Fruit fly (Drosophila melanogaster) whole organism, wandering third instar larva: ENCODE results near the gene Bro.
A peak's percentile ranks its signal among the peaks of the same experiment; 100 is the strongest.

Experiments
- Abd-B ChIP-seq: fragments of >200 bp; optimal IDR thresholded peaks from 2 replicates; lab custom pipeline; 2017; ENCODE audit warnings: missing biosample characterization, missing genetic modification characterization
- CG32264 ChIP-seq: fragments of 200-800 bp; sonication (Bioruptor generic); optimal IDR thresholded peaks from 2 replicates; lab custom pipeline; 2016; ENCODE audit warnings: missing biosample characterization, missing genetic modification characterization
- CG9705 ChIP-seq: fragments of 200-800 bp; sonication (Bioruptor generic); optimal IDR thresholded peaks from 2 replicates; lab custom pipeline; 2018; ENCODE audit warnings: missing biosample characterization, mild to moderate bottlenecking, missing genetic modification characterization
- CrebA ChIP-seq: fragments of 200-800 bp; sonication (Bioruptor generic); optimal IDR thresholded peaks from 2 replicates; lab custom pipeline; 2016; ENCODE audit warnings: missing biosample characterization, mild to moderate bottlenecking, missing genetic modification characterization, borderline replicate concordance
- Dfd ChIP-seq: fragments of >200 bp; optimal IDR thresholded peaks from 2 replicates; lab custom pipeline; 2017; ENCODE audit warnings: missing biosample characterization, missing genetic modification characterization
- Dif ChIP-seq: fragments of 200-275, 200-300 bp; sonication (Bioruptor generic); optimal IDR thresholded peaks from 2 replicates; lab custom pipeline; 2018; ENCODE audit warnings: missing biosample characterization, missing genetic modification characterization; ENCODE audit not compliant: partially characterized antibody
- GATAd ChIP-seq: sonication (Bioruptor generic); optimal IDR thresholded peaks from 2 replicates; lab custom pipeline; 2016; ENCODE audit warnings: missing biosample characterization, missing genetic modification characterization
- HLH106 ChIP-seq: fragments of 200-800 bp; optimal IDR thresholded peaks from 3 replicates; lab custom pipeline; 2019; ENCODE audit warnings: missing biosample characterization, mild to moderate bottlenecking, missing genetic modification characterization, moderate library complexity
- Hnf4 ChIP-seq: fragments of 200-800 bp; sonication (Bioruptor generic); optimal IDR thresholded peaks from 2 replicates; lab custom pipeline; 2016; ENCODE audit warnings: missing biosample characterization, mild to moderate bottlenecking, missing genetic modification characterization
- Hr78 ChIP-seq: fragments of >200 bp; optimal IDR thresholded peaks from 2 replicates; lab custom pipeline; 2017; ENCODE audit warnings: missing biosample characterization, missing genetic modification characterization
- Hr83 ChIP-seq: fragments of 200-300 bp; sonication (Bioruptor generic); optimal IDR thresholded peaks from 2 replicates; lab custom pipeline; 2016; ENCODE audit warnings: missing biosample characterization, mild to moderate bottlenecking, missing genetic modification characterization, moderate library complexity; ENCODE audit not compliant: poor library complexity, severe bottlenecking
- Jra ChIP-seq: sonication (Bioruptor generic); optimal IDR thresholded peaks from 2 replicates; lab custom pipeline; 2016; ENCODE audit warnings: missing biosample characterization, missing genetic modification characterization
- Mio ChIP-seq: sonication (Bioruptor generic); optimal IDR thresholded peaks from 2 replicates; lab custom pipeline; 2016; ENCODE audit warnings: missing biosample characterization, missing genetic modification characterization
- Myc ChIP-seq: fragments of >200 bp; optimal IDR thresholded peaks from 2 replicates; lab custom pipeline; 2017
- N ChIP-seq: fragments of >200 bp; optimal IDR thresholded peaks from 2 replicates; lab custom pipeline; 2018; ENCODE audit warnings: missing biosample characterization, missing external identifiers, missing genetic modification characterization
- OdsH ChIP-seq: fragments of 200-800 bp; sonication (Bioruptor generic); optimal IDR thresholded peaks from 2 replicates; lab custom pipeline; 2016; ENCODE audit warnings: missing biosample characterization, mild to moderate bottlenecking, missing genetic modification characterization
- Rel ChIP-seq, 2 experiments: fragments of 200-800 bp; sonication (Bioruptor generic) in 1 of 2; optimal IDR thresholded peaks; 2 replicates in 1 of 2; 3 replicates in 1 of 2; lab custom pipeline; 2016 to 2019; ENCODE audit warnings: mild to moderate bottlenecking in 2 of 2, missing biosample characterization in 2 of 2, missing genetic modification characterization in 2 of 2, moderate library complexity in 1 of 2
- Sp1 ChIP-seq: fragments of 200-800 bp; sonication (Bioruptor generic); optimal IDR thresholded peaks from 3 replicates; lab custom pipeline; 2019; ENCODE audit warnings: missing biosample characterization, mild to moderate bottlenecking, missing genetic modification characterization, moderate library complexity
- Vsx2 ChIP-seq: fragments of 200-300, 225-300 bp; sonication (Bioruptor generic); optimal IDR thresholded peaks from 2 replicates; lab custom pipeline; 2018; ENCODE audit warnings: missing biosample characterization, missing genetic modification characterization; ENCODE audit not compliant: partially characterized antibody
- br ChIP-seq: fragments of 200-800 bp; sonication (Bioruptor generic); optimal IDR thresholded peaks from 2 replicates; lab custom pipeline; 2016; ENCODE audit warnings: missing biosample characterization, missing genetic modification characterization
- brk ChIP-seq: fragments of 200-800 bp; sonication (Bioruptor generic); optimal IDR thresholded peaks from 2 replicates; lab custom pipeline; 2016; ENCODE audit warnings: missing biosample characterization, mild to moderate bottlenecking, missing genetic modification characterization
- dl ChIP-seq, 2 experiments: fragments of 175-275, 200-275 bp in 1 of 2; fragments of 200-275 bp in 1 of 2; sonication (Bioruptor generic); optimal IDR thresholded peaks; lab custom pipeline; 2018; ENCODE audit warnings: mild to moderate bottlenecking in 2 of 2, missing biosample characterization in 2 of 2, missing genetic modification characterization in 2 of 2, moderate library complexity in 2 of 2; ENCODE audit not compliant: partially characterized antibody in 2 of 2, insufficient read depth in 1 of 2
- dmrt93B ChIP-seq: fragments of 200-800 bp; sonication (Bioruptor generic); optimal IDR thresholded peaks from 2 replicates; lab custom pipeline; 2018; ENCODE audit warnings: missing biosample characterization, mild to moderate bottlenecking, missing genetic modification characterization
- dsf ChIP-seq: sonication (Bioruptor generic); optimal IDR thresholded peaks from 2 replicates; lab custom pipeline; 2016; ENCODE audit warnings: missing biosample characterization, missing genetic modification characterization, borderline replicate concordance
- ey ChIP-seq: fragments of 200-800 bp; sonication (Bioruptor generic); optimal IDR thresholded peaks from 2 replicates; lab custom pipeline; 2016; ENCODE audit warnings: missing biosample characterization, missing genetic modification characterization
- foxo ChIP-seq, 2 experiments: fragments of 200-800 bp; sonication (Bioruptor generic); optimal IDR thresholded peaks; 2 replicates in 1 of 2; 3 replicates in 1 of 2; lab custom pipeline; 2016 to 2017; ENCODE audit warnings: missing biosample characterization in 2 of 2, missing genetic modification characterization in 2 of 2
- fru ChIP-seq: fragments of 200-800 bp; sonication (Bioruptor generic); optimal IDR thresholded peaks from 3 replicates; lab custom pipeline; 2016; ENCODE audit warnings: missing biosample characterization, mild to moderate bottlenecking, missing genetic modification characterization
- h ChIP-seq: fragments of 200-800 bp; sonication (Bioruptor generic); optimal IDR thresholded peaks from 3 replicates; lab custom pipeline; 2016; ENCODE audit warnings: missing biosample characterization, mild to moderate bottlenecking, missing genetic modification characterization
- jim ChIP-seq: fragments of 175-275, 200-325 bp; sonication (Bioruptor generic); optimal IDR thresholded peaks from 2 replicates; lab custom pipeline; 2016; ENCODE audit warnings: missing biosample characterization, mild to moderate bottlenecking, missing genetic modification characterization
- lola ChIP-seq: fragments of >200 bp; optimal IDR thresholded peaks from 2 replicates; lab custom pipeline; 2017; ENCODE audit warnings: missing biosample characterization, missing genetic modification characterization
- pan ChIP-seq: fragments of >200 bp; optimal IDR thresholded peaks from 2 replicates; lab custom pipeline; 2017
- psq ChIP-seq: fragments of 200-800 bp; sonication (Bioruptor generic); optimal IDR thresholded peaks from 3 replicates; lab custom pipeline; 2017; ENCODE audit warnings: missing biosample characterization, mild to moderate bottlenecking, missing genetic modification characterization, moderate library complexity
- rgr ChIP-seq: fragments of 200-800 bp; sonication (Bioruptor generic); optimal IDR thresholded peaks from 3 replicates; lab custom pipeline; 2016; ENCODE audit warnings: missing biosample characterization, mild to moderate bottlenecking, missing genetic modification characterization
- sage ChIP-seq: fragments of 200-800 bp; sonication (Bioruptor generic); optimal IDR thresholded peaks from 2 replicates; lab custom pipeline; 2016; ENCODE audit warnings: missing biosample characterization, mild to moderate bottlenecking, missing genetic modification characterization
- sv ChIP-seq: fragments of 200-800 bp; sonication (Bioruptor generic); optimal IDR thresholded peaks from 3 replicates; lab custom pipeline; 2016; ENCODE audit warnings: missing biosample characterization, missing genetic modification characterization
- tai ChIP-seq: sonication (Bioruptor generic); optimal IDR thresholded peaks from 2 replicates; lab custom pipeline; 2016; ENCODE audit warnings: missing biosample characterization, missing genetic modification characterization
- usp ChIP-seq: fragments of >200 bp; optimal IDR thresholded peaks from 2 replicates; lab custom pipeline; 2017; ENCODE audit warnings: missing biosample characterization, missing genetic modification characterization
- woc ChIP-seq: sonication (Bioruptor generic); optimal IDR thresholded peaks from 2 replicates; lab custom pipeline; 2016; ENCODE audit warnings: missing biosample characterization, mild to moderate bottlenecking, missing genetic modification characterization

The Bro gene

DNA sequence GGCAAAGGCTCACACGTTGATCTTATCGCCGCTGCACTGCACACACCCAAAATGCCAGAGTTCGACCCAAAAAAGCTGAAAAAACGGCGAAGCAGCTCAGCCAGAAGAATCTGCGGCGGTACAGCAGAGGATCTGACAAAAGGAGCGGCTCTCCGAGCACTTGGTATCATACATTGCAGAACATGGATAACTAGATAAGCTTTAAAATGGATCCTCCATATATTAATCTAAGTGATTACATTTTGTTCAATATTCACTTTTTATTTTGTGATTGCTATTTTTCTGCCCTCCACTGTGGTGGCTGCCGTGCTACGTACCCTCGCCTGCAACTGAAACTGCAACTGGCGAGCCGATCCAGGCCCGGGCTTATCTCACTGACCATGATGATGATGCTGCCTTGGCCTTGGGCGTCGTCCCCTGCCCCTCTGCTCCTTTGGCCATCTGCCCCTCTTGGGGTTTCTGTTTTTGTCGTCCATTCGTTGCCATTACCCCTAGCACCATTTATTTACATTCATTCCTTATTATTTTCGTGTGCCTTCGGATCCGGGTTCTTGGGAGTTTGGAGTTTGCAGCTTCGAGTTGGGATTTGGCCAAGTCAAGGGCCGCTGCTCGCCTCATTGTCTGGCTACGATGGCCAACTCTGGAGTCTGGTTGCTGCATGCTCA, 44.6 kb downstream of the Bro start:
- TF ChIP-seq Rel (GFP tag; optimal IDR thresholded peaks at IDR 0.05; lab: Kevin White, UChicago) = peak; percentile 24
- TF ChIP-seq Rel (tag; optimal IDR thresholded peaks at IDR 0.05; lab: Kevin White, UChicago) = peak; percentile 22
- no peak for TF ChIP-seq Vsx2
- no peak for TF ChIP-seq dl (GFP tag; optimal IDR thresholded peaks at IDR 0.05; lab: Kevin White, UChicago; ENCODE audit: insufficient read depth in 1 of 2, partially characterized antibody in 2 of 2)
- TF ChIP-seq Hr83 (GFP tag; lab: Kevin White, UChicago) = no peak
- TF ChIP-seq dmrt93B = peak; percentile 84
- TF ChIP-seq sage (GFP tag; lab: Kevin White, UChicago) = peak; percentile 51
- TF ChIP-seq pan (lab: Kevin White, UChicago) = no peak
- no peak for TF ChIP-seq Mio
- peak; percentile 93 for TF ChIP-seq br (GFP tag; lab: Kevin White, UChicago)
- no peak for TF ChIP-seq sv
- no peak for TF ChIP-seq Dfd
- peak; percentile 33 for TF ChIP-seq CrebA
- peak; percentile 86 for TF ChIP-seq woc
- no peak for TF ChIP-seq Myc (lab: Kevin White, UChicago)
- TF ChIP-seq GATAd (GFP tag; lab: Kevin White, UChicago) = no peak
- no peak for TF ChIP-seq jim (GFP tag; lab: Kevin White, UChicago)
- peak; percentile 79 for TF ChIP-seq CG32264
- TF ChIP-seq Abd-B (GFP tag; lab: Kevin White, UChicago) = no peak
- TF ChIP-seq foxo (GFP tag; optimal IDR thresholded peaks at IDR 0.05; lab: Kevin White, UChicago) = peak; percentile 23 to 91
- peak; percentile 91 for TF ChIP-seq OdsH
- no peak for TF ChIP-seq Hr78 (GFP tag; lab: Kevin White, UChicago)
- peak; percentile 90 for TF ChIP-seq ey (GFP tag; lab: Kevin White, UChicago)
- TF ChIP-seq Jra (GFP tag; lab: Kevin White, UChicago) = peak; percentile 55
- TF ChIP-seq usp = no peak
- peak; percentile 85 for TF ChIP-seq HLH106 (tag; lab: Kevin White, UChicago)
- TF ChIP-seq N = no peak
- TF ChIP-seq dsf (GFP tag; lab: Kevin White, UChicago) = peak; percentile 38
- TF ChIP-seq rgr (GFP tag; lab: Kevin White, UChicago) = peak; percentile 91
- peak; percentile 84 for TF ChIP-seq h (GFP tag; lab: Kevin White, UChicago)
- TF ChIP-seq CG9705 (GFP tag; lab: Kevin White, UChicago) = peak; percentile 68
- no peak for TF ChIP-seq Dif
- TF ChIP-seq Sp1 = peak; percentile 88
- TF ChIP-seq tai (GFP tag; lab: Kevin White, UChicago) = no peak
- TF ChIP-seq brk (GFP tag; lab: Kevin White, UChicago) = peak; percentile 66
- TF ChIP-seq lola (GFP tag; lab: Kevin White, UChicago) = no peak
- peak; percentile 78 for TF ChIP-seq Hnf4 (GFP tag; lab: Kevin White, UChicago)
- peak; percentile 95 for TF ChIP-seq psq (GFP tag; lab: Kevin White, UChicago)
- TF ChIP-seq fru (GFP tag; lab: Kevin White, UChicago) = peak; percentile 94

DNA sequence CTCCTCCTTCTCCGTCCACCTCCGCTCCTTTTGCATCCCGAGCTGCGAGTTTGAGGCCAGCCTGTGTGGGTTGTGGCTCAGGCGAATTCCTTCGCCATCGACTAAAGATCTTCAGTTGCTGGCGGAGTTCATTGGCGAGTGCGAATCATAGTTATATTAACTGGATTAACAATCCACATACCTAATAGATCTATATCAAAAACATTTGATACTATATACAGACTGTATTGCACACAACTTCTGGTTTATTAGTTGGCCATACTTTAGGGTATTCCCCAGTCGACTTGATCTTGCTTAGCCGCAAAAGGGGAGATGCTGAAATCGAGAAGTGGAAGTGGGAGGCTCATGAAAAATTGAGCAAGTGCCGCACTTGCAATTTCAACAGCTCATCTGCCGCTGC, 45.2 kb downstream of the Bro start:
- TF ChIP-seq h (GFP tag; lab: Kevin White, UChicago) (peak; percentile 37), Dif (no peak), CrebA (no peak)
- TF ChIP-seq, all 38 proteins: peak for 1

DNA sequence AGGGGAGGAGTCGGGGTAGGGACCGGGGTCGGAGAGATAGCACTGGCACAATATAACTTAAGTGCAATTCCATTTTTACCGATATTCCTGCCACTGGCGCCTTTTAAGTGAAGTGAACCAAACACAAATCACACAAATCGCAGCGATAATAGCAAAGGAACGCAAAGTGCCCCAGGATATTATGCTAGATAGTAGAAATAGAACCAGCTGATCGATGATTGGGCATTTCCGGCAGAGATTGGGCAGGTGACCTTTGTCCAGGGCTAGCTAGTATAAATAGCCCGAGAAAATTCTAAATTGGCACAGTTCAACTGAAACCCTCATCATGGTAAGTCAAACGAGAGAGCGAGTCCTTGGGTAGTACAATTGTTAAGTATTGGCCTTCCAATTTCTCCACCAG, 46.6 kb downstream of the Bro start, which contains the start of gene CG12011:
Gene CG12011 (plus strand): TSS at position 301 of the 400 bp plus-strand sequence.
- TF ChIP-seq pan (lab: Kevin White, UChicago) (no peak), dmrt93B (no peak), lola (GFP tag; lab: Kevin White, UChicago) (no peak), foxo (GFP tag; optimal IDR thresholded peaks at IDR 0.05; lab: Kevin White, UChicago) (no peak), CrebA (no peak), GATAd (GFP tag; lab: Kevin White, UChicago) (no peak), Myc (lab: Kevin White, UChicago) (no peak), dl (GFP tag; optimal IDR thresholded peaks at IDR 0.05; lab: Kevin White, UChicago; ENCODE audit: insufficient read depth in 1 of 2, partially characterized antibody in 2 of 2) (no peak), Sp1 (no peak), HLH106 (tag; lab: Kevin White, UChicago) (no peak), psq (GFP tag; lab: Kevin White, UChicago) (no peak)
